Worm (Caenorhabditis elegans) whole organism, L4/young adult: ENCODE results near the gene M151.1.

ENCODE experiments used
- W03F9.2 ChIP-seq: fragments of 150-350 bp; optimal IDR thresholded peaks from 2 replicates; lab custom pipeline; 2014; ENCODE audit warnings: missing biosample characterization, missing genetic modification characterization
- dao-5 ChIP-seq: sonication (generic microtip); optimal IDR thresholded peaks from 2 replicates; lab custom pipeline; 2016; ENCODE audit warnings: missing genotype, missing genetic modification characterization, moderate library complexity, missing compliant biosample characterization
- him-1 ChIP-seq: sonication (generic microtip); optimal IDR thresholded peaks from 2 replicates; lab custom pipeline; 2016; ENCODE audit warnings: missing genotype, missing genetic modification reagents, missing genetic modification characterization, missing compliant biosample characterization

DNA sequence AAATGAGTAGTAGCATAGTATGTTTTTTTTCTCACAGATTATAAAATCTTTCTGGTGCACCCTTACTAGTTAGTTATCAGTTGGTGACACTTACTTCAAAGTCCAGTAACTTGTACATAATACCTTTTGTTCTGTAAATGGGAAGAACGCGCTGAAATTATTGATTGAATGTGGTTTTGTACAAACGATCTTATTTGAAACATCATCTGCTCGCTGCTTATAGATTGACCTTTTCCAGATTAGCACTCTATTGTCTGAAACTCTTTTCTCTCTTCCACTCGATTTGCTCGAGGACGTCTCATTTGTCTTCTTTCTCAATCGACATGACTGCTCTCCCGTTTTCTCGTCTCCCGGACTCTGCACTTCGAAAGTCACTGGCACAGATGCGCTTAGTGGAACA is 5.8 kb downstream of the M151.1 start, which contains the start of gene fbxb-33:
- TF ChIP-seq dao-5 (tag; lab: Kevin White, UChicago) (no peak), him-1 (no peak), W03F9.2 (tag; lab: Kevin White, UChicago) (no peak)
